Worm (Caenorhabditis elegans): Measurements from ENCODE around the gene slcf-2.

DNA sequence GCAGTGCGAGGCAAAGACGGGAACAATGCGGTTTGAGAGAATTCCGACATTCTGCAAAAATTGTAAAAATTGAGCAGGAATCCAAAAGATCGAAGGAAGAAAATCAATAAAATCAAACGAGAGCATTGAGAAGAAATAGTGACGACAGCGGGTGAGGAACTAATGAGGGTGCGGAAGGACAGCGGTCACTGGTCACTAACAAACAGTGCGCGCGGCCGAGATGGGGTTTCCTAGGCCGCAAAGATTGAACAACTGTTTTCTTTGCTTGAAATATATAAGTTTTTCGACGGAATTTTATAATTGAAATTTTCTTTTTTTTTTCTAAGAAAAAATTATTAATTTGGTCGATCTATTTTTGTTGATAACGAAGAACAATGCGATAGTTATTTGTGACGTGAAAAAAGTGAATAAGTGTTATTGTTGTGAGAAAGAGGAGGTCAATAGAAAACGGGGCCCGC, 17.9 kb downstream of the slcf-2 start, which contains the start of gene unc-78:
- TF ChIP-seq ceh-16 (tag; optimal IDR thresholded peaks at IDR 0.05) (no peak), pha-4 (tag; optimal IDR thresholded peaks at IDR 0.05) (peak; percentile 16), snpc-4 (tag; optimal IDR thresholded peaks at IDR 0.05) (no peak), ceh-82 (tag; optimal IDR thresholded peaks at IDR 0.05) (no peak), nhr-237 (tag; optimal IDR thresholded peaks at IDR 0.05) (no peak), nhr-76 (tag; optimal IDR thresholded peaks at IDR 0.05) (no peak), mdl-1 (tag; optimal IDR thresholded peaks at IDR 0.05) (no peak), lin-15B (tag; optimal IDR thresholded peaks at IDR 0.05) (no peak), lsy-12 (tag; optimal IDR thresholded peaks at IDR 0.05) (no peak), ama-1 (optimal IDR thresholded peaks at IDR 0.05) (no peak), aly-2 (tag; optimal IDR thresholded peaks at IDR 0.05) (no peak), ZK546.5 (tag; optimal IDR thresholded peaks at IDR 0.05) (no peak), unc-39 (tag; optimal IDR thresholded peaks at IDR 0.05) (no peak), nhr-28 (tag; optimal IDR thresholded peaks at IDR 0.05) (no peak)

Data from whole organism, L3 larva.